Fruit fly (Drosophila melanogaster) whole organism, prepupa: ENCODE results near the gene btd.
A peak's percentile ranks its signal among the peaks of the same experiment; 100 is the strongest.

Source experiments
- Blimp-1 ChIP-seq: fragments of 200-800 bp; sonication (Bioruptor generic); optimal IDR thresholded peaks from 3 replicates; lab custom pipeline; 2017; ENCODE audit warnings: missing biosample characterization, missing genetic modification characterization, mild to moderate bottlenecking, moderate library complexity, missing genetic modification reagents
- CG10631 ChIP-seq: fragments of 200-800 bp; sonication (Bioruptor generic); optimal IDR thresholded peaks from 2 replicates; lab custom pipeline; 2016; ENCODE audit warnings: missing biosample characterization, missing genetic modification characterization
- CG10669 ChIP-seq: fragments of 200-800 bp; sonication (Bioruptor generic); optimal IDR thresholded peaks from 3 replicates; lab custom pipeline; 2018; ENCODE audit warnings: missing biosample characterization, mild to moderate bottlenecking, missing genetic modification characterization, moderate library complexity
- CG11902 ChIP-seq: fragments of 200-800 bp; sonication (Bioruptor generic); optimal IDR thresholded peaks from 3 replicates; lab custom pipeline; 2016; ENCODE audit warnings: missing biosample characterization, missing genetic modification characterization
- CG15336 ChIP-seq: fragments of 200-800 bp; sonication (Bioruptor generic); IDR thresholded peaks from 2 replicates; pipeline ENCODE4 v1.3.6; 2022; ENCODE audit warnings: missing biosample characterization, missing genetic modification characterization
- CG1621 ChIP-seq: fragments of 200-800 bp; sonication (Bioruptor generic); optimal IDR thresholded peaks from 3 replicates; lab custom pipeline; 2018; ENCODE audit warnings: missing biosample characterization, mild to moderate bottlenecking, missing genetic modification characterization
- CG16779 ChIP-seq: fragments of 200-800 bp; sonication (Bioruptor generic); optimal IDR thresholded peaks from 3 replicates; lab custom pipeline; 2017; ENCODE audit warnings: missing biosample characterization, mild to moderate bottlenecking, missing genetic modification characterization
- CG3032 ChIP-seq: fragments of 200-800 bp; optimal IDR thresholded peaks from 2 replicates; lab custom pipeline; 2019; ENCODE audit warnings: missing biosample characterization, mild to moderate bottlenecking, missing genetic modification characterization, moderate library complexity
- CG31627 ChIP-seq: fragments of 200-800 bp; sonication (Bioruptor generic); optimal IDR thresholded peaks from 3 replicates; lab custom pipeline; 2016; ENCODE audit warnings: missing biosample characterization, missing genetic modification characterization
- CG32006 ChIP-seq: fragments of 200-800 bp; sonication (Bioruptor generic); optimal IDR thresholded peaks from 3 replicates; lab custom pipeline; 2017; ENCODE audit warnings: missing biosample characterization, mild to moderate bottlenecking, missing genetic modification characterization
- CG34406 ChIP-seq: fragments of 200-800 bp; sonication (Bioruptor generic); optimal IDR thresholded peaks from 3 replicates; lab custom pipeline; 2016; ENCODE audit warnings: missing biosample characterization, missing genetic modification characterization
- CG3919 ChIP-seq: fragments of 200-800 bp; sonication (Bioruptor generic); optimal IDR thresholded peaks from 3 replicates; lab custom pipeline; 2016; ENCODE audit warnings: missing biosample characterization, missing genetic modification characterization
- CG4318 ChIP-seq: fragments of 200-800 bp; sonication (Bioruptor generic); optimal IDR thresholded peaks from 3 replicates; lab custom pipeline; 2017; ENCODE audit warnings: missing biosample characterization, mild to moderate bottlenecking, missing genetic modification characterization
- CG6163 ChIP-seq: fragments of 200-800 bp; sonication (Bioruptor generic); IDR thresholded peaks from 3 replicates; pipeline ENCODE4 v1.3.6; 2022; ENCODE audit warnings: missing biosample characterization, missing genetic modification characterization
- CG6276 ChIP-seq: fragments of 200-800 bp; sonication (Bioruptor generic); optimal IDR thresholded peaks from 2 replicates; lab custom pipeline; 2017; ENCODE audit warnings: missing biosample characterization, mild to moderate bottlenecking, missing genetic modification characterization
- CG7368 ChIP-seq: fragments of 200-800 bp; sonication (Bioruptor generic); optimal IDR thresholded peaks from 3 replicates; lab custom pipeline; 2016; ENCODE audit warnings: missing biosample characterization, missing genetic modification characterization
- CG8119 ChIP-seq: fragments of 200-800 bp; sonication (Bioruptor generic); IDR thresholded peaks from 3 replicates; pipeline ENCODE4 v1.3.6; 2022; ENCODE audit warnings: missing biosample characterization, missing genetic modification characterization
- CG8319 ChIP-seq: fragments of 200-800 bp; sonication (Bioruptor generic); optimal IDR thresholded peaks from 3 replicates; lab custom pipeline; 2016; ENCODE audit warnings: missing biosample characterization, missing genetic modification characterization
- CG8632 ChIP-seq: fragments of 200-800 bp; sonication (Bioruptor generic); optimal IDR thresholded peaks from 3 replicates; lab custom pipeline; 2016; ENCODE audit warnings: missing biosample characterization, missing genetic modification characterization
- Eip75B ChIP-seq: fragments of 200-800 bp; sonication (Bioruptor generic); optimal IDR thresholded peaks from 3 replicates; lab custom pipeline; 2016; ENCODE audit warnings: missing biosample characterization, missing genetic modification characterization
- Eip78C ChIP-seq: fragments of 200-800 bp; sonication (Bioruptor generic); peaks from one replicate; lab custom pipeline; 2016; ENCODE audit warnings: missing biosample characterization, missing genetic modification characterization
- Eip93F ChIP-seq: fragments of 200-800 bp; sonication (Bioruptor generic); optimal IDR thresholded peaks from 2 replicates; lab custom pipeline; 2016; ENCODE audit warnings: missing biosample characterization, mild to moderate bottlenecking, missing genetic modification characterization
- Ets21C ChIP-seq: fragments of 200-800 bp; sonication (Bioruptor generic); optimal IDR thresholded peaks from 3 replicates; lab custom pipeline; 2016; ENCODE audit warnings: missing biosample characterization, missing genetic modification characterization
- Ets96B ChIP-seq: fragments of 200-800 bp; optimal IDR thresholded peaks from 2 replicates; lab custom pipeline; 2019; ENCODE audit warnings: missing biosample characterization, mild to moderate bottlenecking, missing genetic modification characterization, moderate library complexity
- Gug ChIP-seq: fragments of 200-800 bp; sonication (Bioruptor generic); IDR thresholded peaks from 2 replicates; pipeline ENCODE4 v1.3.6; 2022; ENCODE audit warnings: missing biosample characterization, missing genetic modification characterization
- Hr38 ChIP-seq: sonication (Bioruptor generic); optimal IDR thresholded peaks from 2 replicates; lab custom pipeline; 2016; ENCODE audit warnings: missing biosample characterization, missing genetic modification characterization
- Hr39 ChIP-seq: fragments of 200-800 bp; sonication (Bioruptor generic); optimal IDR thresholded peaks from 2 replicates; lab custom pipeline; 2016; ENCODE audit warnings: missing biosample characterization, missing genetic modification characterization
- Hr4 ChIP-seq: fragments of 200-800 bp; sonication (Bioruptor generic); optimal IDR thresholded peaks from 3 replicates; lab custom pipeline; 2016; ENCODE audit warnings: missing biosample characterization, missing genetic modification characterization
- Lpt ChIP-seq: fragments of 200-800 bp; sonication (Bioruptor generic); optimal IDR thresholded peaks from 3 replicates; lab custom pipeline; 2016; ENCODE audit warnings: missing biosample characterization, missing genetic modification characterization
- OdsH ChIP-seq: fragments of 200-800 bp; sonication (Bioruptor generic); optimal IDR thresholded peaks from 3 replicates; lab custom pipeline; 2016; ENCODE audit warnings: missing biosample characterization, missing genetic modification characterization
- Sox102F ChIP-seq: fragments of 200-800 bp; sonication (Bioruptor generic); optimal IDR thresholded peaks from 2 replicates; lab custom pipeline; 2016; ENCODE audit warnings: missing biosample characterization, mild to moderate bottlenecking, missing genetic modification characterization
- Sox14 ChIP-seq: fragments of 200-800 bp; sonication (Bioruptor generic); optimal IDR thresholded peaks from 3 replicates; lab custom pipeline; 2016; ENCODE audit warnings: missing biosample characterization, missing genetic modification characterization
- Sox15 ChIP-seq: fragments of 200-800 bp; sonication (Bioruptor generic); optimal IDR thresholded peaks from 3 replicates; lab custom pipeline; 2016; ENCODE audit warnings: missing biosample characterization, missing genetic modification characterization
- achi ChIP-seq: fragments of 200-800 bp; sonication (Bioruptor generic); optimal IDR thresholded peaks from 3 replicates; lab custom pipeline; 2016; ENCODE audit warnings: missing biosample characterization, missing genetic modification characterization
- dac ChIP-seq: fragments of 200-800 bp; sonication (Bioruptor generic); optimal IDR thresholded peaks from 2 replicates; lab custom pipeline; 2017; ENCODE audit warnings: missing biosample characterization, mild to moderate bottlenecking, missing genetic modification characterization
- eg ChIP-seq: fragments of 200-800 bp; sonication (Bioruptor generic); IDR thresholded peaks from 3 replicates; pipeline ENCODE4 v1.3.6; 2022; ENCODE audit warnings: missing biosample characterization, missing genetic modification characterization
- esn ChIP-seq: fragments of 200-800 bp; sonication (Bioruptor generic); optimal IDR thresholded peaks from 2 replicates; lab custom pipeline; 2016; ENCODE audit warnings: missing biosample characterization, mild to moderate bottlenecking, missing genetic modification characterization, moderate library complexity
- fd59A ChIP-seq: fragments of 200-800 bp; sonication (Bioruptor generic); optimal IDR thresholded peaks from 2 replicates; lab custom pipeline; 2017; ENCODE audit warnings: missing biosample characterization, mild to moderate bottlenecking, missing genetic modification characterization, missing genetic modification reagents
- fkh ChIP-seq: fragments of 200-800 bp; sonication (Bioruptor generic); optimal IDR thresholded peaks from 3 replicates; lab custom pipeline; 2017; ENCODE audit warnings: missing biosample characterization, mild to moderate bottlenecking, missing genetic modification characterization, moderate library complexity
- lz ChIP-seq: fragments of 200-800 bp; sonication (Bioruptor generic); optimal IDR thresholded peaks from 3 replicates; lab custom pipeline; 2016; ENCODE audit warnings: missing biosample characterization, missing genetic modification characterization
- net ChIP-seq: fragments of 200-800 bp; sonication (Bioruptor generic); optimal IDR thresholded peaks from 3 replicates; lab custom pipeline; 2016; ENCODE audit warnings: missing biosample characterization, missing genetic modification characterization
- salr ChIP-seq, 2 experiments: fragments of 200-800 bp; sonication (Bioruptor generic); optimal IDR thresholded peaks; 3 replicates each; lab custom pipeline; 2016 to 2018; ENCODE audit warnings: missing biosample characterization in 2 of 2, missing genetic modification characterization in 2 of 2, mild to moderate bottlenecking in 1 of 2
- spab ChIP-seq: fragments of 200-800 bp; sonication (Bioruptor generic); optimal IDR thresholded peaks from 2 replicates; lab custom pipeline; 2017; ENCODE audit warnings: missing biosample characterization, mild to moderate bottlenecking, missing genetic modification characterization, missing genetic modification reagents
- ss ChIP-seq, 2 experiments: fragments of 200-800 bp; sonication (Bioruptor generic); optimal IDR thresholded peaks; 2 replicates in 1 of 2; 3 replicates in 1 of 2; lab custom pipeline; 2017 to 2018; ENCODE audit warnings: mild to moderate bottlenecking in 2 of 2, missing biosample characterization in 2 of 2, missing genetic modification characterization in 2 of 2, moderate library complexity in 1 of 2
- svp ChIP-seq: fragments of 200-800 bp; sonication (Bioruptor generic); peaks from one replicate; lab custom pipeline; 2016; ENCODE audit warnings: missing biosample characterization, missing genetic modification characterization
- vri ChIP-seq: fragments of 200-800 bp; sonication (Bioruptor generic); optimal IDR thresholded peaks from 3 replicates; lab custom pipeline; 2016; ENCODE audit warnings: missing biosample characterization, mild to moderate bottlenecking, missing genetic modification characterization

The btd gene

dm6 chrX:9653986-9654688 is 39.8 kb upstream of the btd start (continued):
- TF ChIP-seq Sox14 (GFP tag; lab: Kevin White, UChicago) = peak; percentile 18
- TF ChIP-seq CG8632 (GFP tag; lab: Kevin White, UChicago) = no peak
- TF ChIP-seq CG8319 (GFP tag; lab: Kevin White, UChicago) = no peak
- no peak for TF ChIP-seq CG7368 (GFP tag; lab: Kevin White, UChicago)
- TF ChIP-seq CG34406 = no peak
- TF ChIP-seq Ets21C = no peak
- TF ChIP-seq Eip93F (GFP tag; lab: Kevin White, UChicago) = no peak
- TF ChIP-seq achi (GFP tag; lab: Kevin White, UChicago) = peak; percentile 30
- no peak for TF ChIP-seq Blimp-1 (GFP tag; lab: Kevin White, UChicago)
- TF ChIP-seq net (GFP tag; lab: Kevin White, UChicago) = no peak
- TF ChIP-seq ss (GFP tag; optimal IDR thresholded peaks at IDR 0.05; lab: Kevin White, UChicago) = peak in 1 of 2 experiments; percentile 7
- no peak for TF ChIP-seq CG16779 (tag; lab: Kevin White, UChicago)
- TF ChIP-seq CG10669 = peak; percentile 24
- TF ChIP-seq Hr39 = no peak
- no peak for TF ChIP-seq CG11902
- peak; percentile 64 for TF ChIP-seq Eip78C (GFP tag; lab: Kevin White, UChicago)
- no peak for TF ChIP-seq vri
- TF ChIP-seq CG31627 (GFP tag; lab: Kevin White, UChicago) = no peak
- TF ChIP-seq Sox15 (GFP tag; lab: Kevin White, UChicago) = no peak
- TF ChIP-seq CG32006 (GFP tag; lab: Kevin White, UChicago) = peak; percentile 71
- TF ChIP-seq Eip75B (GFP tag; lab: Kevin White, UChicago) = peak; percentile 29
- TF ChIP-seq OdsH (GFP tag; lab: Kevin White, UChicago) = peak; percentile 11
- no peak for TF ChIP-seq fd59A
- peak in 1 of 2 experiments; percentile 23 for TF ChIP-seq salr (GFP tag; optimal IDR thresholded peaks at IDR 0.05; lab: Kevin White, UChicago)
- no peak for TF ChIP-seq spab (GFP tag; lab: Kevin White, UChicago)
- TF ChIP-seq CG3919 (GFP tag; lab: Kevin White, UChicago) = peak; percentile 37
- no peak for TF ChIP-seq Gug (GFP tag; lab: Robert Waterston, UW)
- TF ChIP-seq esn (GFP tag; lab: Kevin White, UChicago) = no peak
- no peak for TF ChIP-seq Lpt (GFP tag; lab: Kevin White, UChicago)
- peak; percentile 51 for TF ChIP-seq CG6276
- peak; percentile 60 for TF ChIP-seq CG10631 (GFP tag; lab: Kevin White, UChicago)
- peak; percentile 34 for TF ChIP-seq CG4318 (GFP tag; lab: Kevin White, UChicago)
- TF ChIP-seq, all 60 proteins: peak for 22

- peak; percentile 40 for TF ChIP-seq Sox14 (GFP tag; lab: Kevin White, UChicago)
- TF ChIP-seq CG3919 (GFP tag; lab: Kevin White, UChicago) = peak; percentile 54
- peak; percentile 35 to 69 for TF ChIP-seq ss (GFP tag; optimal IDR thresholded peaks at IDR 0.05; lab: Kevin White, UChicago)
- peak; percentile 13 for TF ChIP-seq Sox15 (GFP tag; lab: Kevin White, UChicago)
- TF ChIP-seq Eip93F (GFP tag; lab: Kevin White, UChicago) = no peak
- no peak; the same call in 1 of the 2 replicates for TF ChIP-seq CG15336
- peak; percentile 24; the same call in 1 of the 3 replicates for TF ChIP-seq CG6163 (GFP tag; lab: Robert Waterston, UW)
- no peak for TF ChIP-seq Blimp-1 (GFP tag; lab: Kevin White, UChicago)
- TF ChIP-seq CG31627 (GFP tag; lab: Kevin White, UChicago) = peak; percentile 50
- peak; percentile 37 for TF ChIP-seq Sox102F (GFP tag; lab: Kevin White, UChicago)
- peak; percentile 41 for TF ChIP-seq Ets21C
- peak; percentile 9 to 48 for TF ChIP-seq salr (GFP tag; optimal IDR thresholded peaks at IDR 0.05; lab: Kevin White, UChicago)
- peak; percentile 37 for TF ChIP-seq CG1621 (tag; lab: Kevin White, UChicago)
- no peak; the same call in 2 of the 3 replicates for TF ChIP-seq eg
- TF ChIP-seq svp (GFP tag; lab: Kevin White, UChicago) = peak; percentile 81
- TF ChIP-seq CG8119 (GFP tag; lab: Robert Waterston, UW) = peak; percentile 37; the same call in 1 of the 3 replicates
- peak; percentile 51 for TF ChIP-seq CG32006 (GFP tag; lab: Kevin White, UChicago)
- TF ChIP-seq Ets96B = peak; percentile 73
- no peak for TF ChIP-seq fkh (GFP tag; lab: Kevin White, UChicago)
- no peak for TF ChIP-seq dac (GFP tag; lab: Kevin White, UChicago)
- TF ChIP-seq CG16779 (tag; lab: Kevin White, UChicago) = no peak
- TF ChIP-seq lz (GFP tag; lab: Kevin White, UChicago) = peak; percentile 35
- peak; percentile 59 for TF ChIP-seq esn (GFP tag; lab: Kevin White, UChicago)
- peak; percentile 44 for TF ChIP-seq spab (GFP tag; lab: Kevin White, UChicago)
- TF ChIP-seq vri = peak; percentile 50
- peak; percentile 7 for TF ChIP-seq Hr4 (GFP tag; lab: Kevin White, UChicago)
- TF ChIP-seq Hr38 (GFP tag; lab: Kevin White, UChicago) = no peak
- peak; percentile 39 for TF ChIP-seq CG8632 (GFP tag; lab: Kevin White, UChicago)
- peak; percentile 72 for TF ChIP-seq CG3032
These were observed 37.8 kb upstream of the btd start for dm6 chrX:9655989-9656713.
